Worm (Caenorhabditis elegans) whole organism, mixed stage, embryonic: ENCODE measurements around the gene prx-10.

Source experiments
- tbx-8 ChIP-seq: fragments of 200-800 bp; sonication (Bioruptor generic); optimal IDR thresholded peaks from 2 replicates; lab custom pipeline; 2018; ENCODE audit warnings: mild to moderate bottlenecking, missing genetic modification characterization, moderate library complexity, missing compliant biosample characterization
- unc-120 ChIP-seq: sonication (generic microtip); optimal IDR thresholded peaks from 2 replicates; lab custom pipeline; 2017; ENCODE audit warnings: missing genetic modification characterization, missing compliant biosample characterization; ENCODE audit not compliant: poor library complexity, severe bottlenecking

Gene prx-10

ce11 chrIII:5287877-5288276, 51.7 kb downstream of the prx-10 start, which contains the start of gene T15B12.1:
Gene T15B12.1, plus strand, starts transcription at chrIII:5288177.
- TF ChIP-seq tbx-8 (GFP tag; lab: Kevin White, UChicago) = no peak
- TF ChIP-seq unc-120 = no peak
